Worm (Caenorhabditis elegans) whole organism, L4/young adult: ENCODE results near the gene str-43.

Source experiments
- W03F9.2 ChIP-seq: fragments of 150-350 bp; optimal IDR thresholded peaks from 2 replicates; lab custom pipeline; 2014; ENCODE audit warnings: missing biosample characterization, missing genetic modification characterization
- dao-5 ChIP-seq: sonication (generic microtip); optimal IDR thresholded peaks from 2 replicates; lab custom pipeline; 2016; ENCODE audit warnings: missing genotype, missing genetic modification characterization, moderate library complexity, missing compliant biosample characterization

DNA sequence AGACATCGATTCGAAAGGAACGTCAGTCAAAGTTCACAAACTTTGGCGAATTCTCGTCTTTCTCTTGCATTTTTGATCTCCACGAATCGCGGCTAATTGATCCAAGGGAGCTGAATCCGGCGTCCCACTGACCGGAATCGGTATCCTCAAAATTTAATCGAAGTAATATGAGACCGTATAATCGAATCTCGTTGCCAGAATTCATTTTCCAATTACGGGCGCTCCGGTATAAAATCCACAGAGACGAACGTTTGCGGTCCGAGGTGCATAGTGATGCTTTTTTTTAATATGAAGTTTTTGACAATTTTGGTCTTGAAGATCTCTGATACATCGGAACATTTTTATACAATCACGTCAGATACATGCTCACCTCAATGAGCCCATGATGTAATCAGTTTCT is 5.7 kb upstream of the str-43 start:
- TF ChIP-seq W03F9.2 (tag; lab: Kevin White, UChicago) (no peak), dao-5 (no peak)
